Worm (Caenorhabditis elegans): ENCODE results near the gene ZK856.4.
A peak's percentile ranks its signal among the peaks of the same experiment; 100 is the strongest.

The ZK856.4 gene

ce11 chrV:10159972-10160371 is 23.1 kb upstream of the ZK856.4 start:
- TF ChIP-seq F39B2.1 (GFP tag; IDR thresholded peaks at IDR 0.05) (no peak), nhr-80 (tag; optimal IDR thresholded peaks at IDR 0.05) (peak; percentile 56), F37B4.10 (GFP tag; IDR thresholded peaks at IDR 0.05) (no peak)

ce11 chrV:10160954-10161353 is 22.1 kb upstream of the ZK856.4 start, which contains the start of gene C51E3.10:
C51E3.10 (minus strand) TSS chrV:10161134.
- TF ChIP-seq unc-62 (GFP tag; optimal IDR thresholded peaks at IDR 0.05) (peak; percentile 5), madf-8 (GFP tag; conservative IDR thresholded peaks at IDR 0.05) (no peak), mel-28 (tag; optimal IDR thresholded peaks at IDR 0.05; ENCODE audit: borderline replicate concordance) (no peak), let-607 (tag; optimal IDR thresholded peaks at IDR 0.05) (peak; percentile 71 to 80), atf-7 (tag; optimal IDR thresholded peaks at IDR 0.05) (peak; percentile 54), nhr-90 (tag; optimal IDR thresholded peaks at IDR 0.05) (peak; percentile 26), gei-17 (GFP tag; optimal IDR thresholded peaks at IDR 0.05) (no peak), zim-3 (tag; optimal IDR thresholded peaks at IDR 0.05) (no peak), chd-7 (tag; optimal IDR thresholded peaks at IDR 0.05) (no peak), B0019.2 (GFP tag; conservative IDR thresholded peaks at IDR 0.05) (no peak), tbx-9 (tag; optimal IDR thresholded peaks at IDR 0.05; ENCODE audit: borderline replicate concordance) (no peak), ets-4 (GFP tag; optimal IDR thresholded peaks at IDR 0.05) (peak; percentile 47), nfyb-1 (GFP tag; IDR thresholded peaks at IDR 0.05) (0 out of 2 replicates have a peak, but pooled peaks have one; percentile 25), nhr-80 (tag; optimal IDR thresholded peaks at IDR 0.05) (peak; percentile 92), xnd-1 (tag; optimal IDR thresholded peaks at IDR 0.05) (no peak)

- TF ChIP-seq Y79H2A.3 (GFP tag; conservative IDR thresholded peaks at IDR 0.05) (no peak), tlf-1 (GFP tag; optimal IDR thresholded peaks at IDR 0.05) (no peak), B0035.1 (tag; optimal IDR thresholded peaks at IDR 0.05) (no peak), attf-5 (GFP tag; optimal IDR thresholded peaks at IDR 0.05) (no peak), sptf-2 (GFP tag; optimal IDR thresholded peaks at IDR 0.05) (no peak), zfh-2 (GFP tag; conservative IDR thresholded peaks at IDR 0.05) (no peak), ekl-4 (GFP tag; IDR thresholded peaks at IDR 0.05) (no peak), nfya-1 (tag; optimal IDR thresholded peaks at IDR 0.05; ENCODE audit: borderline replicate concordance, insufficient read depth) (no peak), egl-44 (GFP tag; IDR thresholded peaks at IDR 0.05) (no peak), let-607 (tag; optimal IDR thresholded peaks at IDR 0.05) (no peak)
Measured at ce11 chrV:10166368-10166767, 16.7 kb upstream of the ZK856.4 start, which contains the start of gene C51E3.6. C51E3.6 (minus strand) TSS chrV:10166468.

ce11 chrV:10168870-10169269 is 14.2 kb upstream of the ZK856.4 start:
- TF ChIP-seq atf-7 (tag; optimal IDR thresholded peaks at IDR 0.05): no peak
- TF ChIP-seq lin-40 (tag; optimal IDR thresholded peaks at IDR 0.05): peak; percentile 5
- no peak for TF ChIP-seq ztf-18 (tag; optimal IDR thresholded peaks at IDR 0.05)
- no peak for TF ChIP-seq lin-26 (GFP tag; IDR thresholded peaks at IDR 0.05)
- TF ChIP-seq ztf-26 (tag; optimal IDR thresholded peaks at IDR 0.05): no peak
- TF ChIP-seq attf-3 (GFP tag; conservative IDR thresholded peaks at IDR 0.05): no peak
- TF ChIP-seq T26A5.8 (tag; optimal IDR thresholded peaks at IDR 0.05): no peak
- TF ChIP-seq lag-1 (GFP tag; IDR thresholded peaks at IDR 0.05): no peak
- peak in 1 of 3 experiments; percentile 18 for TF ChIP-seq lin-35 (GFP tag; optimal IDR thresholded peaks at IDR 0.05)
- TF ChIP-seq aptf-2 (GFP tag; conservative IDR thresholded peaks at IDR 0.05): no peak
- no peak for TF ChIP-seq nhr-27 (tag; optimal IDR thresholded peaks at IDR 0.05)
- no peak for TF ChIP-seq hmg-1.2 (GFP tag; IDR thresholded peaks at IDR 0.05)
- TF ChIP-seq cebp-1 (GFP tag; IDR thresholded peaks at IDR 0.05): no peak
- peak; percentile 1 for TF ChIP-seq cebp-1 (tag; optimal IDR thresholded peaks at IDR 0.05)
- TF ChIP-seq Y53F4B.3 (GFP tag; IDR thresholded peaks at IDR 0.05): no peak
- TF ChIP-seq pha-4 (tag; optimal IDR thresholded peaks at IDR 0.05): no peak
- TF ChIP-seq nhr-120 (GFP tag; IDR thresholded peaks at IDR 0.05): no peak
- no peak for TF ChIP-seq D2030.7 (GFP tag; IDR thresholded peaks at IDR 0.05)
- no peak for TF ChIP-seq Y95B8A.8 (GFP tag; IDR thresholded peaks at IDR 0.05)
- no peak for TF ChIP-seq sea-2 (GFP tag; IDR thresholded peaks at IDR 0.05)
- no peak for TF ChIP-seq die-1 (tag; optimal IDR thresholded peaks at IDR 0.05)
